Fruit fly (Drosophila melanogaster) whole organism, pupa: ENCODE measurements around the gene Flacc.

Experiments used
- CG14655 ChIP-seq: fragments of 200-800 bp; sonication (Bioruptor generic); optimal IDR thresholded peaks from 3 replicates; lab custom pipeline; 2017; ENCODE audit warnings: mild to moderate bottlenecking, missing biosample characterization, missing genetic modification reagents, missing genetic modification characterization
- CG15710 ChIP-seq: fragments of 200-800 bp; sonication (Bioruptor generic); optimal IDR thresholded peaks from 2 replicates; lab custom pipeline; 2018; ENCODE audit warnings: missing biosample characterization, mild to moderate bottlenecking, missing genetic modification characterization, moderate library complexity
- CG9948 ChIP-seq: fragments of 200-800 bp; sonication (Bioruptor generic); optimal IDR thresholded peaks from 2 replicates; lab custom pipeline; 2018; ENCODE audit warnings: missing biosample characterization, mild to moderate bottlenecking, missing genetic modification characterization, moderate library complexity
- D1 ChIP-seq: fragments of 200-800 bp; sonication (Bioruptor generic); optimal IDR thresholded peaks from 2 replicates; lab custom pipeline; 2018; ENCODE audit warnings: missing biosample characterization, mild to moderate bottlenecking, missing genetic modification characterization, moderate library complexity
- EcR ChIP-seq: fragments of 200-800 bp; sonication (Bioruptor generic); optimal IDR thresholded peaks from 3 replicates; lab custom pipeline; 2019; ENCODE audit warnings: missing biosample characterization, missing genetic modification characterization, mild to moderate bottlenecking, moderate library complexity, missing genetic modification reagents
- Pif1B ChIP-seq: fragments of 200-800 bp; sonication (Bioruptor generic); optimal IDR thresholded peaks from 3 replicates; lab custom pipeline; 2016; ENCODE audit warnings: missing biosample characterization, missing genetic modification characterization
- rn ChIP-seq: fragments of 200-800 bp; sonication (Bioruptor generic); IDR thresholded peaks from 2 replicates; pipeline ENCODE4 v1.3.6; 2022; ENCODE audit warnings: missing biosample characterization, missing genetic modification characterization

DNA sequence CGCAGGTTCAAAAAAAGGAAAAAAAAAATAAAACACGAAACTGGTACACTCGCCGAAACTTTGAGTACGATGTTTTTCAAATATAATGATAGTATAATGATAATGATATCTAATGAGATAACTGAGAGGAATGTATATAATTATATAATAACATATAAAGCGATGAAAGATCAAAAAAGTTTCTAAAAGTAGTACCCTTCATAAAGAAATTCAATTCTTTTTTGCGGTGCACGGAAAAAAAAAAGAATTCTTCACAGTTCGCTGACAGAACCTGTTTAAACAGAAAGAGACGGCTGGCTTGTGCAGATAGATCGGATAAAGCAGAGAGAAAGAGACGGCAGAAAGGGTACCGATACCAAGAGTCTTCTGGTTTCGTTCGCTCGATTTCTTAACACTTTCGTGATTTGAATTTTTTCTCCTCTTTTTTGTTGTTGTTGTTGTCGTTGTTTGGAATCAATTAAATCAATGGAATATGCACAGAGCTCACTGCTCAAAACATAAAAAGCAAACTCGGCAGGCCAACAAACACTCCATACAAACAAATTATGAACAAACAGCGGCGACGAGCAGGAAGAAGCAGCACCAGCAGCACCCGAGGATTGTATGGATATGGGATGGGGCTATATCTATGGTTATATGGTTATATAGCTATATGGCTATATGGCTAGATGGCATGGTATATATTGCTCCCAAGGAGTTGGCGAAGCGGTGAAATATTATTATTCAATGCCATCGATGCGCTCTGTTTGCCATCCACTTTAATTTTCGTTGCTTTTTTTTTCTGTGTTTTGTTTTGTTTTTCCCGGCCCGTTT lies 44.9 kb upstream of the Flacc start:
- TF ChIP-seq D1 (tag; lab: Kevin White, UChicago): peak; percentile 75
- peak; percentile 86 for TF ChIP-seq CG14655 (GFP tag; lab: Kevin White, UChicago)
- TF ChIP-seq CG15710 (tag; lab: Kevin White, UChicago): peak; percentile 93
- peak; percentile 92 for TF ChIP-seq CG9948 (tag; lab: Kevin White, UChicago)
- peak; percentile 88 for TF ChIP-seq EcR (GFP tag; lab: Kevin White, UChicago)
- no peak for TF ChIP-seq rn (GFP tag; lab: Robert Waterston, UW)
- TF ChIP-seq Pif1B (GFP tag; lab: Kevin White, UChicago): peak; percentile 85
